Fruit fly (Drosophila melanogaster): ENCODE data around the gene RpS27.
A peak's percentile ranks its signal among the peaks of the same experiment; 100 is the strongest.

The RpS27 gene

DNA sequence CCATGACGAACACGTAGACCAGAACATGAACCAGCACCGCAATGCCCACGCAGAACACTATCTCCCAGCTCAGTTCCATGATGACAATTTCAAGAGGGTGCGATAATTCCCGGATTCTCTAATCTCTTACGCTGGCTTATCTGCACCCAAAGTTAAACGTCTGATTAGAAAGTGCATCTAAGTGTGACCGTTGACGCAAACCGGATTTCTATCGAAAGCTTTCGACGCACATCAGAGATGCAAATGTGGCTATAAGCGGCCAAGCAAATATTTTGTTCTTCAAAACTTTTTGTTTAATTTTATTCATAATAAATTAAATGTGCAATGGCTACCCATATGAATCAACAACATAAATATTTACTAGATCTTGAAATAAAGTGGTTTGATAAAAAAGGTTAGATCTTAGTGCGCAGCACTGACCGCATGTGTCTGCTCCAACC lies 15.0 kb upstream of the RpS27 start, which contains the start of the genes Kdsr and CG11858 (continued):
- 0 out of 2 replicates have a peak, but pooled peaks have one; percentile 34 for TF ChIP-seq CG10959 (GFP tag; IDR thresholded peaks at IDR 0.05)
- TF ChIP-seq phol (tag; optimal IDR thresholded peaks at IDR 0.05), result peak; percentile 75
- peak; percentile 77 for TF ChIP-seq CG14014 (GFP tag; IDR thresholded peaks at IDR 0.05)
- no peak for TF ChIP-seq Atf-2 (GFP tag; optimal IDR thresholded peaks at IDR 0.05)
- no peak for TF ChIP-seq cato (GFP tag; optimal IDR thresholded peaks at IDR 0.05; ENCODE audit: borderline replicate concordance)
- TF ChIP-seq CG7271 (tag; optimal IDR thresholded peaks at IDR 0.05), result no peak
- TF ChIP-seq CG6765 (GFP tag; optimal IDR thresholded peaks at IDR 0.05), result no peak
- TF ChIP-seq CG11085 (GFP tag; IDR thresholded peaks at IDR 0.05), result no peak
- TF ChIP-seq pnt (GFP tag; optimal IDR thresholded peaks at IDR 0.05), result peak; percentile 21
- peak; percentile 61 for TF ChIP-seq al (GFP tag; IDR thresholded peaks at IDR 0.05)
- TF ChIP-seq ken (GFP tag; IDR thresholded peaks at IDR 0.05), result peak; percentile 70; the same call in 2 of the 3 replicates
- no peak for TF ChIP-seq CG11504 (tag; optimal IDR thresholded peaks at IDR 0.05)
- no peak for TF ChIP-seq CG11696 (GFP tag; IDR thresholded peaks at IDR 0.05)
- no peak for TF ChIP-seq CG6654 (GFP tag; optimal IDR thresholded peaks at IDR 0.05)
- peak; percentile 58; the same call in 1 of the 2 replicates for TF ChIP-seq danr (GFP tag; IDR thresholded peaks at IDR 0.05)
- TF ChIP-seq NfI (GFP tag; optimal IDR thresholded peaks at IDR 0.05), result peak; percentile 40
- peak; percentile 66 for TF ChIP-seq ind (GFP tag; optimal IDR thresholded peaks at IDR 0.05)
- peak; percentile 77 for TF ChIP-seq tgo (GFP tag; IDR thresholded peaks at IDR 0.05)
- no peak for TF ChIP-seq dan (GFP tag; IDR thresholded peaks at IDR 0.05)
- TF ChIP-seq Meics (GFP tag; optimal IDR thresholded peaks at IDR 0.05), result peak; percentile 61
- peak; percentile 61; the same call in 1 of the 3 replicates for TF ChIP-seq Dbx (GFP tag; IDR thresholded peaks at IDR 0.05)
- TF ChIP-seq TFAM (GFP tag; optimal IDR thresholded peaks at IDR 0.05), result no peak
- TF ChIP-seq NK7.1 (GFP tag; optimal IDR thresholded peaks at IDR 0.05), result no peak
- TF ChIP-seq Dll (GFP tag; IDR thresholded peaks at IDR 0.05; ENCODE audit: partially characterized antibody), result peak; percentile 45; the same call in 1 of the 4 replicates
- TF ChIP-seq tio (GFP tag; optimal IDR thresholded peaks at IDR 0.05), result no peak
- peak; percentile 38 for TF ChIP-seq trem (tag; optimal IDR thresholded peaks at IDR 0.05)
- TF ChIP-seq Rfx (GFP tag; IDR thresholded peaks at IDR 0.05), result peak; percentile 85
- TF ChIP-seq CG9817 (tag; optimal IDR thresholded peaks at IDR 0.05), result peak; percentile 65
- peak; percentile 46 for TF ChIP-seq Oli (tag; optimal IDR thresholded peaks at IDR 0.05)
- TF ChIP-seq eyg (GFP tag; optimal IDR thresholded peaks at IDR 0.05), result no peak
- no peak for TF ChIP-seq CG42726 (GFP tag; IDR thresholded peaks at IDR 0.05; ENCODE audit: partially characterized antibody)
- peak; percentile 71 for TF ChIP-seq CG18476 (GFP tag; optimal IDR thresholded peaks at IDR 0.05)
- no peak for TF ChIP-seq Tbp (GFP tag; optimal IDR thresholded peaks at IDR 0.05)
- peak; percentile 72 for TF ChIP-seq Sox102F (GFP tag; optimal IDR thresholded peaks at IDR 0.05)
- TF ChIP-seq CG8089 (GFP tag; optimal IDR thresholded peaks at IDR 0.05), result no peak
- TF ChIP-seq hbn (GFP tag; IDR thresholded peaks at IDR 0.05; ENCODE audit: partially characterized antibody), result peak; percentile 35; the same call in 1 of the 2 replicates

DNA sequence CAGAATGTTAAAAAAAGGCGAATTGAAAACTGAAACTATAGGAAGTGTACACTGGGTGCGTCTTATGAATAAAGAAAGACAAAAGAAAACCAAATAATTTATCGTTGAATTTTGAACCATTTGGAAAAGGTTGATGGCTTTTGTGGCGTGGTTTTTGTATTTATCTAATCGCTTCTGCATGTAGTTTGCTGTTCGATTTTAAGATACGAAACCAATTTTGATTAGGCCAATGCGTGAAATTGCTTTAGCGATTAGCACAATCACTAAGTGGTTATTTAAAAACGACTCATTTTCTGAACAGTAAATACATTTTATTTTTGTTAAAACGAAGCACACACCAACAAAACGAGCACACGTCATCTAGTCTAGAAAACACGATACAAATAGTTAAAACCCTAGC lies 13.4 kb upstream of the RpS27 start:
- TF ChIP-seq tx (GFP tag; optimal IDR thresholded peaks at IDR 0.05) (no peak), CG34376 (GFP tag; optimal IDR thresholded peaks at IDR 0.05) (peak; percentile 47), grn (GFP tag; optimal IDR thresholded peaks at IDR 0.05) (peak; percentile 53), D19A (tag; optimal IDR thresholded peaks at IDR 0.05) (peak; percentile 52), dysf (GFP tag; IDR thresholded peaks at IDR 0.05) (no peak), CG10209 (GFP tag; optimal IDR thresholded peaks at IDR 0.05) (no peak), croc (GFP tag; conservative IDR thresholded peaks at IDR 0.05) (no peak), sens (GFP tag) (peak; percentile 48), sim (GFP tag; IDR thresholded peaks at IDR 0.05) (no peak), hkb (optimal IDR thresholded peaks at IDR 0.05) (no peak), hkb (GFP tag; IDR thresholded peaks at IDR 0.05) (no peak), mirr (GFP tag; optimal IDR thresholded peaks at IDR 0.05) (peak; percentile 93), lbe (GFP tag; optimal IDR thresholded peaks at IDR 0.05) (peak; percentile 21), GATAe (GFP tag; conservative IDR thresholded peaks at IDR 0.05) (peak; percentile 53; the same call in 1 of the 2 replicates), Hmx (GFP tag; optimal IDR thresholded peaks at IDR 0.05) (no peak), exex (tag; optimal IDR thresholded peaks at IDR 0.05) (peak; percentile 97)

All from whole organism, embryonic.